Worm (Caenorhabditis elegans) whole organism, L2 larva: ENCODE measurements around the gene best-9.

Source experiments
- C34F6.9 ChIP-seq: fragments of 150-350 bp; optimal IDR thresholded peaks from 2 replicates; lab custom pipeline; 2014; ENCODE audit warnings: missing biosample characterization, missing genetic modification characterization
- F13H6.1 ChIP-seq: sonication (generic microtip); optimal IDR thresholded peaks from 2 replicates; lab custom pipeline; 2016; ENCODE audit warnings: missing genetic modification characterization, missing compliant biosample characterization
- Y55F3AM.14 ChIP-seq: fragments of 200-800 bp; sonication (Bioruptor generic); optimal IDR thresholded peaks from 2 replicates; lab custom pipeline; 2018; ENCODE audit warnings: mild to moderate bottlenecking, missing genetic modification characterization, missing compliant biosample characterization
- alr-1 ChIP-seq: fragments of 150-350 bp; optimal IDR thresholded peaks from 2 replicates; lab custom pipeline; 2014; ENCODE audit warnings: missing biosample characterization, missing genetic modification characterization
- aly-2 ChIP-seq: fragments of 150-350 bp; optimal IDR thresholded peaks from 2 replicates; lab custom pipeline; 2014; ENCODE audit warnings: missing biosample characterization, missing genetic modification characterization
- ama-1 ChIP-seq: fragments of 150-350 bp; optimal IDR thresholded peaks from 2 replicates; lab custom pipeline; 2018; ENCODE audit warnings: inconsistent platforms
- blmp-1 ChIP-seq: sonication (generic microtip); optimal IDR thresholded peaks from 2 replicates; lab custom pipeline; 2017; ENCODE audit warnings: missing genetic modification characterization, mild to moderate bottlenecking, missing compliant biosample characterization, antibody characterized with exemption, moderate library complexity; ENCODE audit not compliant: insufficient read depth
- ceh-16 ChIP-seq: fragments of 150-350 bp; optimal IDR thresholded peaks from 2 replicates; lab custom pipeline; 2014; ENCODE audit warnings: missing biosample characterization, missing genetic modification characterization
- ceh-82 ChIP-seq: fragments of 150-350 bp; optimal IDR thresholded peaks from 2 replicates; lab custom pipeline; 2014; ENCODE audit warnings: missing biosample characterization, missing genetic modification characterization
- crh-2 ChIP-seq: sonication (generic microtip); optimal IDR thresholded peaks from 2 replicates; lab custom pipeline; 2017; ENCODE audit warnings: missing biosample characterization, missing genetic modification characterization
- dmd-4 ChIP-seq: sonication (generic microtip); optimal IDR thresholded peaks from 2 replicates; lab custom pipeline; 2017; ENCODE audit warnings: missing biosample characterization, missing genetic modification characterization
- egl-27 ChIP-seq: sonication (generic microtip); optimal IDR thresholded peaks from 3 replicates; lab custom pipeline; 2017; ENCODE audit warnings: missing biosample characterization, missing genetic modification reagents, missing genetic modification characterization
- elt-1 ChIP-seq: fragments of 150-350 bp; optimal IDR thresholded peaks from 2 replicates; lab custom pipeline; 2014; ENCODE audit warnings: missing biosample characterization, missing genetic modification characterization
- elt-3 ChIP-seq: sonication (generic microtip); optimal IDR thresholded peaks from 2 replicates; lab custom pipeline; 2017; ENCODE audit warnings: missing biosample characterization, missing genetic modification characterization
- fos-1 ChIP-seq: fragments of 150-350 bp; optimal IDR thresholded peaks from 2 replicates; lab custom pipeline; 2014; ENCODE audit warnings: missing biosample characterization, missing genetic modification characterization
- gmeb-1 ChIP-seq: fragments of 150-350 bp; optimal IDR thresholded peaks from 2 replicates; lab custom pipeline; 2014; ENCODE audit warnings: missing biosample characterization, missing genetic modification characterization
- lin-11 ChIP-seq: fragments of 150-350 bp; sonication (generic microtip); optimal IDR thresholded peaks from 2 replicates; lab custom pipeline; 2014; ENCODE audit warnings: missing biosample characterization, missing genetic modification characterization, inconsistent platforms, mixed read lengths
- lin-13 ChIP-seq: fragments of 150-350 bp; optimal IDR thresholded peaks from 2 replicates; lab custom pipeline; 2014; ENCODE audit warnings: missing biosample characterization, missing genetic modification reagents, missing genetic modification characterization
- lin-39 ChIP-seq: fragments of 150-350 bp; optimal IDR thresholded peaks from 2 replicates; lab custom pipeline; 2014; ENCODE audit warnings: missing biosample characterization, missing genetic modification reagents, missing genetic modification characterization
- lsy-2 ChIP-seq, 2 experiments: fragments of 150-350 bp in 1 of 2; sonication (generic microtip) in 1 of 2; optimal IDR thresholded peaks; 2 replicates each; lab custom pipeline; 2014 to 2017; ENCODE audit warnings: missing biosample characterization in 2 of 2, missing genetic modification characterization in 2 of 2
- mab-5 ChIP-seq: fragments of 150-350 bp; optimal IDR thresholded peaks from 2 replicates; lab custom pipeline; 2014; ENCODE audit warnings: missing biosample characterization, missing genetic modification characterization
- mbf-1 ChIP-seq: sonication (generic microtip); optimal IDR thresholded peaks from 2 replicates; lab custom pipeline; 2017; ENCODE audit warnings: missing biosample characterization, missing genetic modification characterization
- mdl-1 ChIP-seq, 2 experiments: fragments of 150-350 bp in 1 of 2; sonication (generic microtip) in 1 of 2; optimal IDR thresholded peaks; 2 replicates each; lab custom pipeline; 2017; ENCODE audit warnings: missing biosample characterization in 2 of 2, missing genetic modification characterization in 2 of 2
- nhr-10 ChIP-seq: sonication (generic microtip); optimal IDR thresholded peaks from 2 replicates; lab custom pipeline; 2017; ENCODE audit warnings: missing biosample characterization, missing genetic modification characterization
- nhr-11 ChIP-seq: fragments of 150-350 bp; optimal IDR thresholded peaks from 2 replicates; lab custom pipeline; 2014; ENCODE audit warnings: missing biosample characterization, missing genetic modification characterization
- nhr-12 ChIP-seq: fragments of 150-350 bp; optimal IDR thresholded peaks from 2 replicates; lab custom pipeline; 2014; ENCODE audit warnings: missing biosample characterization, missing genetic modification characterization
- nhr-129 ChIP-seq: fragments of 150-350 bp; optimal IDR thresholded peaks from 2 replicates; lab custom pipeline; 2014; ENCODE audit warnings: missing biosample characterization, missing genetic modification characterization
- nhr-21 ChIP-seq: fragments of 150-350 bp; optimal IDR thresholded peaks from 2 replicates; lab custom pipeline; 2014; ENCODE audit warnings: missing biosample characterization, missing genetic modification characterization
- nhr-237 ChIP-seq: fragments of 150-350 bp; optimal IDR thresholded peaks from 2 replicates; lab custom pipeline; 2014; ENCODE audit warnings: missing biosample characterization, missing genetic modification characterization
- nhr-25 ChIP-seq: fragments of 150-350 bp; sonication (generic microtip); optimal IDR thresholded peaks from 3 replicates; lab custom pipeline; 2014; ENCODE audit warnings: missing biosample characterization, missing genetic modification characterization
- nhr-6 ChIP-seq: fragments of 150-350 bp; optimal IDR thresholded peaks from 2 replicates; lab custom pipeline; 2014; ENCODE audit warnings: missing biosample characterization, missing genetic modification characterization
- nhr-77 ChIP-seq: fragments of 150-350 bp; optimal IDR thresholded peaks from 2 replicates; lab custom pipeline; 2014; ENCODE audit warnings: missing biosample characterization, missing genetic modification characterization
- peb-1 ChIP-seq: fragments of 150-350 bp; optimal IDR thresholded peaks from 2 replicates; lab custom pipeline; 2014; ENCODE audit warnings: missing biosample characterization, missing genetic modification characterization
- sem-4 ChIP-seq: fragments of 150-350 bp; optimal IDR thresholded peaks from 2 replicates; lab custom pipeline; 2014; ENCODE audit warnings: missing biosample characterization, missing genetic modification reagents, missing genetic modification characterization
- skn-1 ChIP-seq: sonication (generic microtip); optimal IDR thresholded peaks from 2 replicates; lab custom pipeline; 2017; ENCODE audit warnings: missing biosample characterization, missing genetic modification characterization
- sma-3 ChIP-seq: sonication (generic microtip); optimal IDR thresholded peaks from 2 replicates; lab custom pipeline; 2016; ENCODE audit warnings: missing genetic modification reagents, missing genetic modification characterization, missing compliant biosample characterization
- snpc-4 ChIP-seq: fragments of 150-350 bp; optimal IDR thresholded peaks from 2 replicates; lab custom pipeline; 2014; ENCODE audit warnings: missing biosample characterization, missing genetic modification characterization
- unc-39 ChIP-seq: fragments of 150-350 bp; optimal IDR thresholded peaks from 2 replicates; lab custom pipeline; 2014; ENCODE audit warnings: missing biosample characterization, missing genetic modification characterization
- unc-55 ChIP-seq: fragments of 150-350 bp; sonication (generic microtip); optimal IDR thresholded peaks from 3 replicates; lab custom pipeline; 2014; ENCODE audit warnings: missing biosample characterization, missing genetic modification reagents, missing genetic modification characterization
- unc-62 ChIP-seq: fragments of 150-350 bp; optimal IDR thresholded peaks from 2 replicates; lab custom pipeline; 2014; ENCODE audit warnings: missing biosample characterization, missing genetic modification reagents, missing genetic modification characterization
- zag-1 ChIP-seq: fragments of 150-350 bp; optimal IDR thresholded peaks from 2 replicates; lab custom pipeline; 2014; ENCODE audit warnings: missing biosample characterization, missing genetic modification characterization
- ztf-11 ChIP-seq: sonication (generic microtip); optimal IDR thresholded peaks from 2 replicates; lab custom pipeline; 2017; ENCODE audit warnings: missing biosample characterization, missing genetic modification characterization
- ztf-4 ChIP-seq: fragments of 150-350 bp; optimal IDR thresholded peaks from 2 replicates; lab custom pipeline; 2014; ENCODE audit warnings: missing biosample characterization, missing genetic modification characterization

best-9 gene

ce11 chrIV:6572238-6572637 lies 11.7 kb downstream of the best-9 start, which contains the start of gene bicd-1:
Gene bicd-1 (minus strand): TSS chrIV:6572338.
- TF ChIP-seq alr-1 (tag; lab: Kevin White, UChicago) (no peak), lsy-2 (tag; optimal IDR thresholded peaks at IDR 0.05; lab: Kevin White, UChicago) (no peak), ama-1 (no peak), sma-3 (GFP tag; lab: Kevin White, UChicago) (no peak), nhr-129 (tag; lab: Kevin White, UChicago) (no peak), nhr-12 (no peak), zag-1 (no peak), nhr-10 (tag; lab: Kevin White, UChicago) (no peak), unc-55 (GFP tag; lab: Kevin White, UChicago) (no peak), unc-62 (GFP tag; lab: Kevin White, UChicago) (no peak)

- TF ChIP-seq aly-2 (tag; lab: Kevin White, UChicago): no peak
- TF ChIP-seq egl-27 (tag; lab: Kevin White, UChicago): no peak
Measured at ce11 chrIV:6572655-6573054, 12.1 kb downstream of the best-9 start.

- TF ChIP-seq ceh-16 (tag; lab: Kevin White, UChicago) (no peak), C34F6.9 (peak; percentile 12), fos-1 (peak; percentile 42), peb-1 (tag; lab: Kevin White, UChicago) (no peak), lin-39 (no peak)
Measured at ce11 chrIV:6574343-6574742, 13.8 kb downstream of the best-9 start.

ce11 chrIV:6575959-6576727 lies 15.6 kb downstream of the best-9 start:
- no peak for TF ChIP-seq nhr-6 (tag; lab: Kevin White, UChicago)
- TF ChIP-seq nhr-10 (tag; lab: Kevin White, UChicago): no peak
- peak; percentile 30 for TF ChIP-seq crh-2 (tag; lab: Kevin White, UChicago)
- peak; percentile 2 for TF ChIP-seq gmeb-1
- no peak for TF ChIP-seq nhr-21 (tag; lab: Kevin White, UChicago)
- no peak for TF ChIP-seq nhr-11 (tag; lab: Kevin White, UChicago)
- peak; percentile 26 for TF ChIP-seq nhr-129 (tag; lab: Kevin White, UChicago)
- no peak for TF ChIP-seq peb-1 (tag; lab: Kevin White, UChicago)
- TF ChIP-seq sma-3 (GFP tag; lab: Kevin White, UChicago): no peak
- no peak for TF ChIP-seq unc-55 (GFP tag; lab: Kevin White, UChicago)
- no peak for TF ChIP-seq ama-1

DNA sequence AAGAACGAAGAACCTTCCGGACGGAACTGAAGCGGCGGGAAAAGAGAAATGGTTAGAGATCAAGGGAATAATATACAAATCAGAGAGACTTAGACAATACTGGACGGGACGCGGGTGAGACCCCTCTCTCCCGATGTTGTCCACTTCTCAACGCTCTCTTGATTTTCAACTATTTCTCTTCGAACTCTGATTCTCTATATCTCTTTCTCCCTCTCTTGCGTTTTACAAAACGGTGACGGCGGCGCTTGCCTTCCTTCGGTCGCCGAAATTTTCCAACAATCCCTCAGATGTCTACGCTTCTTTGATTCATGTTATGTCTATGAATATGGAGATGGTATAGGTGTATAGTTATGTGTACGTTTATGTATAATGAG lies 16.2 kb downstream of the best-9 start:
- TF ChIP-seq unc-62 (GFP tag; lab: Kevin White, UChicago) (no peak), dmd-4 (no peak), gmeb-1 (peak; percentile 51), blmp-1 (tag; lab: Kevin White, UChicago) (peak; percentile 9), skn-1 (tag; lab: Kevin White, UChicago) (no peak), ama-1 (no peak), fos-1 (peak; percentile 17), lin-13 (peak; percentile 24), nhr-10 (tag; lab: Kevin White, UChicago) (no peak), nhr-77 (no peak), nhr-21 (tag; lab: Kevin White, UChicago) (peak; percentile 13), F13H6.1 (peak; percentile 80), lin-11 (tag; lab: Kevin White, UChicago) (no peak), Y55F3AM.14 (GFP tag; lab: Kevin White, UChicago) (no peak), snpc-4 (tag; lab: Kevin White, UChicago) (no peak), ceh-16 (tag; lab: Kevin White, UChicago) (no peak), unc-55 (GFP tag; lab: Kevin White, UChicago) (peak; percentile 22), sem-4 (no peak), mab-5 (no peak), elt-1 (tag; lab: Kevin White, UChicago) (no peak), nhr-237 (tag; lab: Kevin White, UChicago) (no peak), mdl-1 (tag; optimal IDR thresholded peaks at IDR 0.05; lab: Kevin White, UChicago) (no peak), egl-27 (tag; lab: Kevin White, UChicago) (peak; percentile 57), unc-39 (tag; lab: Kevin White, UChicago) (no peak), nhr-12 (no peak), elt-3 (no peak), mbf-1 (tag; lab: Kevin White, UChicago) (no peak), alr-1 (tag; lab: Kevin White, UChicago) (no peak), ztf-4 (no peak), nhr-25 (peak; percentile 59), nhr-129 (tag; lab: Kevin White, UChicago) (peak; percentile 50), peb-1 (tag; lab: Kevin White, UChicago) (no peak), ztf-11 (no peak), ceh-82 (no peak), lin-39 (no peak)
